Worm (Caenorhabditis elegans) whole organism, L1 larva: ENCODE data around the gene faah-1.

Experiments
- C04F5.9 ChIP-seq: sonication (generic microtip); optimal IDR thresholded peaks from 2 replicates; lab custom pipeline; 2016; ENCODE audit warnings: missing genetic modification characterization, missing compliant biosample characterization
- C34B4.2 ChIP-seq: sonication (generic microtip); optimal IDR thresholded peaks from 2 replicates; lab custom pipeline; 2017; ENCODE audit warnings: mild to moderate bottlenecking, missing genetic modification characterization, missing compliant biosample characterization
- F16B12.6 ChIP-seq: fragments of 150-350 bp; optimal IDR thresholded peaks from 2 replicates; lab custom pipeline; 2014; ENCODE audit warnings: missing biosample characterization, missing genetic modification characterization
- ama-1 ChIP-seq: fragments of 150-350 bp; optimal IDR thresholded peaks from 2 replicates; lab custom pipeline; 2014
- blmp-1 ChIP-seq: fragments of 150-350 bp; optimal IDR thresholded peaks from 2 replicates; lab custom pipeline; 2014; ENCODE audit warnings: missing biosample characterization, missing genetic modification characterization
- ceh-63 ChIP-seq: fragments of 200-800 bp; sonication (Bioruptor generic); optimal IDR thresholded peaks from 2 replicates; lab custom pipeline; 2018; ENCODE audit warnings: mild to moderate bottlenecking, missing genetic modification characterization, missing compliant biosample characterization
- ceh-8 ChIP-seq: fragments of 200-800 bp; sonication (Bioruptor generic); optimal IDR thresholded peaks from 2 replicates; lab custom pipeline; 2018; ENCODE audit warnings: mild to moderate bottlenecking, missing genetic modification characterization, moderate library complexity, missing compliant biosample characterization
- ceh-82 ChIP-seq, 3 experiments: fragments of 150-350 bp in 1 of 3; sonication (generic microtip) in 2 of 3; optimal IDR thresholded peaks; 2 replicates each; lab custom pipeline; 2014 to 2017; ENCODE audit warnings: missing biosample characterization in 3 of 3, missing genetic modification characterization in 3 of 3
- ceh-88 ChIP-seq: fragments of 200-800 bp; sonication (Bioruptor generic); IDR thresholded peaks from 2 replicates; pipeline ENCODE4 v1.3.6; 2022; ENCODE audit warnings: missing genetic modification characterization, missing compliant biosample characterization
- ces-1 ChIP-seq: fragments of 150-350 bp; optimal IDR thresholded peaks from 2 replicates; lab custom pipeline; 2014; ENCODE audit warnings: missing biosample characterization, missing genetic modification reagents, missing genetic modification characterization
- dsc-1 ChIP-seq: sonication (generic microtip); optimal IDR thresholded peaks from 2 replicates; lab custom pipeline; 2016; ENCODE audit warnings: mild to moderate bottlenecking, missing genetic modification characterization, missing compliant biosample characterization
- efl-1 ChIP-seq, 4 experiments: fragments of 150-350 bp; optimal IDR thresholded peaks in 3 of 4; peaks in 1 of 4; 1 replicate in 1 of 4; 2 replicates in 3 of 4; lab custom pipeline; 2014; ENCODE audit warnings: missing biosample characterization in 2 of 4, missing genetic modification characterization in 2 of 4, missing genetic modification reagents in 2 of 4
- efl-3 ChIP-seq: fragments of 200-800 bp; sonication (Bioruptor generic); optimal IDR thresholded peaks from 2 replicates; lab custom pipeline; 2018; ENCODE audit warnings: mild to moderate bottlenecking, missing genetic modification characterization, missing compliant biosample characterization
- egl-13 ChIP-seq: sonication (generic microtip); optimal IDR thresholded peaks from 2 replicates; lab custom pipeline; 2016; ENCODE audit warnings: missing genotype, missing genetic modification reagents, missing genetic modification characterization, missing compliant biosample characterization
- elt-2 ChIP-seq: sonication (generic microtip); optimal IDR thresholded peaks from 2 replicates; lab custom pipeline; 2016; ENCODE audit warnings: missing genetic modification characterization, mild to moderate bottlenecking, inconsistent platforms, missing compliant biosample characterization, missing genetic modification reagents
- ets-5 ChIP-seq: fragments of 200-800 bp; sonication (Bioruptor generic); IDR thresholded peaks from 2 replicates; pipeline ENCODE4 v1.3.6; 2022; ENCODE audit warnings: missing genetic modification characterization, missing compliant biosample characterization
- fkh-4 ChIP-seq: sonication (generic microtip); optimal IDR thresholded peaks from 2 replicates; lab custom pipeline; 2016; ENCODE audit warnings: missing compliant biosample characterization, missing genetic modification characterization, borderline replicate concordance
- grh-1 ChIP-seq: fragments of 200-800 bp; sonication (Bioruptor generic); IDR thresholded peaks from 2 replicates; pipeline ENCODE4 v1.3.6; 2022; ENCODE audit warnings: missing genetic modification reagents, missing genetic modification characterization, missing compliant biosample characterization
- hlh-17 ChIP-seq: fragments of 200-800 bp; sonication (Bioruptor generic); optimal IDR thresholded peaks from 2 replicates; lab custom pipeline; 2018; ENCODE audit warnings: missing genetic modification characterization, mild to moderate bottlenecking, missing compliant biosample characterization, moderate library complexity, borderline replicate concordance
- hpl-2 ChIP-seq: fragments of 150-350 bp; optimal IDR thresholded peaks from 2 replicates; lab custom pipeline; 2014; ENCODE audit warnings: missing biosample characterization, missing genetic modification reagents, missing genetic modification characterization
- lin-14 ChIP-seq: fragments of 200-800 bp; sonication (Bioruptor generic); optimal IDR thresholded peaks from 2 replicates; lab custom pipeline; 2018; ENCODE audit warnings: mild to moderate bottlenecking, missing genetic modification characterization, moderate library complexity, missing compliant biosample characterization
- lin-35 ChIP-seq, 2 experiments: fragments of 150-350 bp; optimal IDR thresholded peaks; 2 replicates each; lab custom pipeline; 2014; ENCODE audit warnings: missing biosample characterization in 2 of 2, missing genetic modification characterization in 2 of 2, missing genetic modification reagents in 2 of 2
- lin-39 ChIP-seq: fragments of 150-350 bp; optimal IDR thresholded peaks from 2 replicates; lab custom pipeline; 2014; ENCODE audit warnings: missing biosample characterization, missing genetic modification reagents, missing genetic modification characterization
- nhr-20 ChIP-seq: sonication (generic microtip); optimal IDR thresholded peaks from 2 replicates; lab custom pipeline; 2016; ENCODE audit warnings: mild to moderate bottlenecking, missing genetic modification characterization, missing compliant biosample characterization
- nhr-237 ChIP-seq: fragments of 150-350 bp; optimal IDR thresholded peaks from 2 replicates; lab custom pipeline; 2014; ENCODE audit warnings: missing biosample characterization, missing genetic modification characterization
- nhr-28 ChIP-seq: fragments of 150-350 bp; optimal IDR thresholded peaks from 2 replicates; lab custom pipeline; 2014; ENCODE audit warnings: missing biosample characterization, missing genetic modification characterization
- nhr-77 ChIP-seq: fragments of 150-350 bp; optimal IDR thresholded peaks from 2 replicates; lab custom pipeline; 2014; ENCODE audit warnings: missing biosample characterization, missing genetic modification characterization
- nhr-85 ChIP-seq: sonication (generic microtip); peaks from one replicate; lab custom pipeline; 2016; ENCODE audit warnings: missing genetic modification characterization, inconsistent platforms, missing compliant biosample characterization
- nhr-90 ChIP-seq: sonication (generic microtip); optimal IDR thresholded peaks from 2 replicates; lab custom pipeline; 2016; ENCODE audit warnings: mild to moderate bottlenecking, missing genetic modification characterization, missing compliant biosample characterization; ENCODE audit not compliant: poor library complexity
- pag-3 ChIP-seq: sonication (generic microtip); optimal IDR thresholded peaks from 2 replicates; lab custom pipeline; 2017; ENCODE audit warnings: missing genetic modification characterization, mild to moderate bottlenecking, missing compliant biosample characterization, antibody characterized with exemption, borderline replicate concordance; ENCODE audit not compliant: insufficient read depth
- sox-4 ChIP-seq: sonication (generic microtip); optimal IDR thresholded peaks from 2 replicates; lab custom pipeline; 2016; ENCODE audit warnings: missing genetic modification characterization, missing compliant biosample characterization
- sptf-1 ChIP-seq: fragments of 150-350 bp; optimal IDR thresholded peaks from 2 replicates; lab custom pipeline; 2014; ENCODE audit warnings: missing biosample characterization, missing genetic modification characterization
- sup-37 ChIP-seq: fragments of 200-800 bp; sonication (Bioruptor generic); optimal IDR thresholded peaks from 2 replicates; lab custom pipeline; 2018; ENCODE audit warnings: mild to moderate bottlenecking, missing genetic modification characterization, missing compliant biosample characterization
- swsn-7 ChIP-seq: sonication (generic microtip); optimal IDR thresholded peaks from 2 replicates; lab custom pipeline; 2016; ENCODE audit warnings: missing genetic modification characterization, missing compliant biosample characterization
- tbx-2 ChIP-seq: sonication (generic microtip); optimal IDR thresholded peaks from 2 replicates; lab custom pipeline; 2016; ENCODE audit warnings: missing genetic modification characterization, missing compliant biosample characterization
- unc-130 ChIP-seq: fragments of 150-350 bp; optimal IDR thresholded peaks from 2 replicates; lab custom pipeline; 2017; ENCODE audit warnings: missing biosample characterization, missing genetic modification characterization, inconsistent platforms
- unc-30 ChIP-seq: sonication (generic microtip); optimal IDR thresholded peaks from 2 replicates; lab custom pipeline; 2017; ENCODE audit warnings: missing biosample characterization, missing genetic modification characterization
- unc-86 ChIP-seq: sonication (generic microtip); optimal IDR thresholded peaks from 2 replicates; lab custom pipeline; 2016; ENCODE audit warnings: missing genetic modification characterization, missing compliant biosample characterization
- vab-15 ChIP-seq: sonication (generic microtip); optimal IDR thresholded peaks from 2 replicates; lab custom pipeline; 2017; ENCODE audit warnings: missing genotype, mild to moderate bottlenecking, missing genetic modification characterization, missing compliant biosample characterization
- zag-1 ChIP-seq: fragments of 150-350 bp; optimal IDR thresholded peaks from 2 replicates; lab custom pipeline; 2014; ENCODE audit warnings: missing biosample characterization, missing genetic modification characterization
- zip-4 ChIP-seq: fragments of 200-800 bp; sonication (Bioruptor generic); optimal IDR thresholded peaks from 2 replicates; lab custom pipeline; 2018; ENCODE audit warnings: mild to moderate bottlenecking, missing genetic modification characterization, moderate library complexity, missing compliant biosample characterization
- ztf-11 ChIP-seq, 2 experiments: sonication (generic microtip); optimal IDR thresholded peaks; 2 replicates each; lab custom pipeline; 2016 to 2017; ENCODE audit warnings: missing genetic modification characterization in 2 of 2, missing biosample characterization in 1 of 2, missing compliant biosample characterization in 1 of 2
- ztf-4 ChIP-seq: fragments of 150-350 bp; optimal IDR thresholded peaks from 2 replicates; lab custom pipeline; 2014; ENCODE audit warnings: missing biosample characterization, missing genetic modification characterization

Gene faah-1

DNA sequence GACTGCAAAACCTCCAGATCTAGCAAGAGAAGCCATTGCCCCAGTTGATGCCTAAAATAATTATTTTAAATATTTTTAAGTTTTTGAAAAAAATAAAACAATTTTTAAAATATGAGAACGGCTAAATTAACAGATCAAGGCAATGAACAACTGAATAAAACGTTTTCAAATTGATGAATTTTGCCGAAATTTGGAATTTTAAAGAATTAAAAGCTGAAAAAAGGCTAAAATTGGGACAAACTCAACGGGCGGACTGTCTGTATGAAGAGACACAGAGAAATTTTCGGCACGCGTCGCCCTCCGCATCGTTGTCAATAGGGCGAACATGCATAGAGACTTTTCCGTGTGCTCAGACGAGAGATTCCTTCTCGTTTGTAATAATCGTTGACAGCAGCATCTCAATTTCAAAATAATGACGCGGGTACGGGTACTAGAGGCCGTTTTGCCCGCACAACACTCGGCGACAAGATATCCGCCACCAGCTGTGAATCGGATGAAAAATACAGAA is 23.1 kb upstream of the faah-1 start, which contains the start of the genes isp-1 and islo-1 (continued):
- TF ChIP-seq hlh-17 (GFP tag; lab: Kevin White, UChicago) = no peak
- no peak for TF ChIP-seq ztf-11 (tag; optimal IDR thresholded peaks at IDR 0.05; lab: Kevin White, UChicago)
- no peak for TF ChIP-seq grh-1 (GFP tag; lab: Robert Waterston, UW)
- TF ChIP-seq nhr-237 (tag; lab: Kevin White, UChicago) = no peak
- TF ChIP-seq ceh-82 (tag; optimal IDR thresholded peaks at IDR 0.05; lab: Kevin White, UChicago) = peak in 2 of 3 experiments; percentile 28 to 75
- TF ChIP-seq blmp-1 (tag; lab: Kevin White, UChicago) = peak; percentile 36
- TF ChIP-seq sup-37 (GFP tag; lab: Kevin White, UChicago) = no peak
- TF ChIP-seq ceh-63 (GFP tag; lab: Kevin White, UChicago) = no peak
- peak; percentile 48 to 71 for TF ChIP-seq efl-1 (optimal IDR thresholded peaks at IDR 0.05; lab: Kevin White, UChicago)
- peak in 1 of 2 experiments; percentile 61 for TF ChIP-seq efl-1 (GFP tag; optimal IDR thresholded peaks at IDR 0.05 in 1 of 2; lab: Kevin White, UChicago)
- TF ChIP-seq nhr-28 (tag; lab: Kevin White, UChicago) = no peak
- no peak for TF ChIP-seq C04F5.9 (tag; lab: Kevin White, UChicago)
- TF ChIP-seq nhr-90 (tag; lab: Kevin White, UChicago) = no peak
- no peak for TF ChIP-seq dsc-1 (tag; lab: Kevin White, UChicago)
- peak; percentile 65 for TF ChIP-seq lin-14 (GFP tag; lab: Kevin White, UChicago)
- TF ChIP-seq swsn-7 (tag; lab: Kevin White, UChicago) = peak; percentile 24
- no peak for TF ChIP-seq sptf-1
- TF ChIP-seq F16B12.6 (tag; lab: Kevin White, UChicago) = peak; percentile 24
- no peak for TF ChIP-seq ceh-8 (GFP tag; lab: Kevin White, UChicago)
- no peak for TF ChIP-seq hpl-2
- TF ChIP-seq efl-3 (GFP tag; lab: Kevin White, UChicago) = no peak
- TF ChIP-seq ceh-88 (GFP tag; lab: Robert Waterston, UW) = no peak
- TF ChIP-seq C34B4.2 (tag; lab: Kevin White, UChicago) = no peak
- peak; percentile 15 for TF ChIP-seq tbx-2 (tag; lab: Kevin White, UChicago)
- TF ChIP-seq nhr-77 (tag; lab: Kevin White, UChicago) = peak; percentile 63
- no peak for TF ChIP-seq vab-15 (tag; lab: Kevin White, UChicago)
- TF ChIP-seq zag-1 = no peak
- TF ChIP-seq ces-1 (GFP tag; lab: Kevin White, UChicago) = no peak
- no peak for TF ChIP-seq elt-2 (tag; lab: Kevin White, UChicago)
- no peak for TF ChIP-seq pag-3
- peak; percentile 69 to 77 for TF ChIP-seq lin-35 (GFP tag; optimal IDR thresholded peaks at IDR 0.05; lab: Kevin White, UChicago)
- TF ChIP-seq unc-30 = no peak
- no peak for TF ChIP-seq unc-86
- TF ChIP-seq zip-4 (GFP tag; lab: Kevin White, UChicago) = no peak
- no peak for TF ChIP-seq ama-1 (lab: Kevin White, UChicago)
- TF ChIP-seq nhr-85 (tag; lab: Kevin White, UChicago) = peak; percentile 50
- TF ChIP-seq egl-13 (tag; lab: Kevin White, UChicago) = no peak
- no peak for TF ChIP-seq lin-39 (tag; lab: Kevin White, UChicago)
- no peak for TF ChIP-seq ets-5 (GFP tag; lab: Robert Waterston, UW)

ce11 chrIV:8136548-8136947 is 22.6 kb upstream of the faah-1 start:
- TF ChIP-seq unc-130 (tag; lab: Kevin White, UChicago) = no peak
- TF ChIP-seq nhr-20 (tag; lab: Kevin White, UChicago) = no peak
- no peak for TF ChIP-seq ces-1 (GFP tag; lab: Kevin White, UChicago)
- TF ChIP-seq sox-4 (tag; lab: Kevin White, UChicago) = no peak
- TF ChIP-seq hlh-17 (GFP tag; lab: Kevin White, UChicago) = no peak
- peak; percentile 93 for TF ChIP-seq dsc-1 (tag; lab: Kevin White, UChicago)
- TF ChIP-seq fkh-4 = peak; percentile 74
- TF ChIP-seq ztf-4 = no peak
- TF ChIP-seq, all 84 proteins: peak for 2
